Worm (Caenorhabditis elegans): ENCODE data around the gene fip-1.

The fip-1 gene

DNA sequence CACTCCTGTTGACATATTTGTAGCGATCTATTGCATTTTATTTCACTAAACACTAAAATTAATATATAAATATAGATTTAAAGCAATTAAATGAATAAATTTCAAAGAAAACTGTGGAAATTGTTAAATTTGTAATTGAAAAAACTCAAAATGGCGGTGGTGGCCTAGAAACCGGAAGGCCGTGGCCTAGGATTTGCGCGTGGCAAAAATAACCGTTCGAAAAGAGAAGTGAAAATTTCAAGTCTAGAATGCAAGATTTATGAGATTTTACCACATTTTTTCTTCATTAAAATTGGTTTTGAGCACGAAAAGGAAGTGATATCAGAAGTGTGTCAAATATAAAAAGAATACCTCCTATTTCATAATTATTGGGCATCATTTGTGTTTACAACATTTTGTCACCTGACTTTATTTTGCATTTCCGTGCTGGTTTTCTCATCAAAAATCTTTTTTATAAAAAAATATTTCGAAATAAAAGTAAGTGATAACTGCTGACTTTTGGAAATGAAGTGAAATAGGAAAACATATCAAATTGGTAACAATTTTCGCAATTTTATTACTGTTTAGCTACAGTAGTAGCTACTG, 44.2 kb downstream of the fip-1 start, which contains the start of gene fli-1 (continued):
- TF ChIP-seq vab-7 (GFP tag; IDR thresholded peaks at IDR 0.05) (no peak), mes-2 (tag; optimal IDR thresholded peaks at IDR 0.05; ENCODE audit: poor library complexity, severe bottlenecking) (peak; percentile 94), ztf-11 (tag; optimal IDR thresholded peaks at IDR 0.05) (no peak), T20F7.1 (GFP tag; optimal IDR thresholded peaks at IDR 0.05) (no peak), lir-3 (tag; optimal IDR thresholded peaks at IDR 0.05) (no peak), nhr-237 (tag; optimal IDR thresholded peaks at IDR 0.05) (no peak), ztf-7 (tag; optimal IDR thresholded peaks at IDR 0.05) (no peak), ceh-20 (GFP tag; IDR thresholded peaks at IDR 0.05) (no peak), lin-1 (GFP tag; IDR thresholded peaks at IDR 0.05) (no peak), hif-1 (tag; optimal IDR thresholded peaks at IDR 0.05) (peak in 1 of 2 experiments; percentile 66), hlh-11 (tag; optimal IDR thresholded peaks at IDR 0.05) (no peak), nhr-25 (tag; optimal IDR thresholded peaks at IDR 0.05; ENCODE audit: borderline replicate concordance, insufficient read depth) (no peak), lin-38 (GFP tag; IDR thresholded peaks at IDR 0.05) (peak; percentile 60), daf-8 (GFP tag; IDR thresholded peaks at IDR 0.05) (no peak), daf-19 (GFP tag; conservative IDR thresholded peaks at IDR 0.05) (no peak), Y5F2A.4 (GFP tag; optimal IDR thresholded peaks at IDR 0.05) (no peak), tag-97 (GFP tag; IDR thresholded peaks at IDR 0.05) (no peak), snpc-4 (tag; optimal IDR thresholded peaks at IDR 0.05) (no peak), fkh-10 (GFP tag; optimal IDR thresholded peaks at IDR 0.05) (no peak), ZK337.2 (GFP tag; IDR thresholded peaks at IDR 0.05) (no peak), lim-7 (GFP tag; IDR thresholded peaks at IDR 0.05) (no peak), saeg-2 (GFP tag; IDR thresholded peaks at IDR 0.05) (no peak), egl-27 (tag; optimal IDR thresholded peaks at IDR 0.05) (no peak), hlh-30 (tag; optimal IDR thresholded peaks at IDR 0.05; ENCODE audit: insufficient read depth) (peak; percentile 22), nhr-76 (tag; optimal IDR thresholded peaks at IDR 0.05) (no peak), nhr-48 (tag; optimal IDR thresholded peaks at IDR 0.05) (no peak), madf-9 (GFP tag; conservative IDR thresholded peaks at IDR 0.05) (no peak), zag-1 (tag; optimal IDR thresholded peaks at IDR 0.05) (no peak), aly-2 (tag; optimal IDR thresholded peaks at IDR 0.05) (no peak), Y48G9A.11 (GFP tag; IDR thresholded peaks at IDR 0.05) (0 out of 2 replicates have a peak, but pooled peaks have one; percentile 27), daf-16 (GFP tag; optimal IDR thresholded peaks at IDR 0.05) (no peak), daf-16 (tag; optimal IDR thresholded peaks at IDR 0.05) (peak; percentile 60), nhr-28 (tag; optimal IDR thresholded peaks at IDR 0.05) (no peak), ctbp-1 (GFP tag; IDR thresholded peaks at IDR 0.05) (no peak), skn-1 (tag; optimal IDR thresholded peaks at IDR 0.05) (no peak), rbr-2 (tag; optimal IDR thresholded peaks at IDR 0.05) (no peak), set-16 (GFP tag; IDR thresholded peaks at IDR 0.05) (no peak), Y75B8A.6 (GFP tag; IDR thresholded peaks at IDR 0.05) (no peak), duxl-1 (tag; optimal IDR thresholded peaks at IDR 0.05; ENCODE audit: poor library complexity) (no peak), dpl-1 (GFP tag; optimal IDR thresholded peaks at IDR 0.05) (peak; percentile 39), zfp-3 (GFP tag; conservative IDR thresholded peaks at IDR 0.05) (no peak), nhr-11 (tag; optimal IDR thresholded peaks at IDR 0.05) (no peak), nhr-102 (tag; optimal IDR thresholded peaks at IDR 0.05) (no peak), F49E8.2 (tag; optimal IDR thresholded peaks at IDR 0.05; ENCODE audit: borderline replicate concordance) (no peak), lsy-2 (tag; optimal IDR thresholded peaks at IDR 0.05) (peak in 1 of 2 experiments; percentile 35), nhr-77 (tag; optimal IDR thresholded peaks at IDR 0.05) (no peak), ceh-82 (tag; optimal IDR thresholded peaks at IDR 0.05) (no peak)
